Fruit fly (Drosophila melanogaster) whole organism, prepupa: ENCODE data around the gene CG42704.

Experiments
- Blimp-1 ChIP-seq: fragments of 200-800 bp; sonication (Bioruptor generic); optimal IDR thresholded peaks from 3 replicates; lab custom pipeline; 2017; ENCODE audit warnings: missing biosample characterization, missing genetic modification characterization, mild to moderate bottlenecking, moderate library complexity, missing genetic modification reagents
- CG10631 ChIP-seq: fragments of 200-800 bp; sonication (Bioruptor generic); optimal IDR thresholded peaks from 2 replicates; lab custom pipeline; 2016; ENCODE audit warnings: missing biosample characterization, missing genetic modification characterization
- CG10669 ChIP-seq: fragments of 200-800 bp; sonication (Bioruptor generic); optimal IDR thresholded peaks from 3 replicates; lab custom pipeline; 2018; ENCODE audit warnings: missing biosample characterization, mild to moderate bottlenecking, missing genetic modification characterization, moderate library complexity
- CG11294 ChIP-seq: fragments of 200-800 bp; sonication (Bioruptor generic); IDR thresholded peaks from 2 replicates; pipeline ENCODE4 v1.3.6; 2022; ENCODE audit warnings: missing biosample characterization, missing genetic modification characterization
- CG11902 ChIP-seq: fragments of 200-800 bp; sonication (Bioruptor generic); optimal IDR thresholded peaks from 3 replicates; lab custom pipeline; 2016; ENCODE audit warnings: missing biosample characterization, missing genetic modification characterization
- CG15336 ChIP-seq: fragments of 200-800 bp; sonication (Bioruptor generic); IDR thresholded peaks from 2 replicates; pipeline ENCODE4 v1.3.6; 2022; ENCODE audit warnings: missing biosample characterization, missing genetic modification characterization
- CG1621 ChIP-seq: fragments of 200-800 bp; sonication (Bioruptor generic); optimal IDR thresholded peaks from 3 replicates; lab custom pipeline; 2018; ENCODE audit warnings: missing biosample characterization, mild to moderate bottlenecking, missing genetic modification characterization
- CG16779 ChIP-seq: fragments of 200-800 bp; sonication (Bioruptor generic); optimal IDR thresholded peaks from 3 replicates; lab custom pipeline; 2017; ENCODE audit warnings: missing biosample characterization, mild to moderate bottlenecking, missing genetic modification characterization
- CG3919 ChIP-seq: fragments of 200-800 bp; sonication (Bioruptor generic); optimal IDR thresholded peaks from 3 replicates; lab custom pipeline; 2016; ENCODE audit warnings: missing biosample characterization, missing genetic modification characterization
- CG4318 ChIP-seq: fragments of 200-800 bp; sonication (Bioruptor generic); optimal IDR thresholded peaks from 3 replicates; lab custom pipeline; 2017; ENCODE audit warnings: missing biosample characterization, mild to moderate bottlenecking, missing genetic modification characterization
- CG6163 ChIP-seq: fragments of 200-800 bp; sonication (Bioruptor generic); IDR thresholded peaks from 3 replicates; pipeline ENCODE4 v1.3.6; 2022; ENCODE audit warnings: missing biosample characterization, missing genetic modification characterization
- CG6276 ChIP-seq: fragments of 200-800 bp; sonication (Bioruptor generic); optimal IDR thresholded peaks from 2 replicates; lab custom pipeline; 2017; ENCODE audit warnings: missing biosample characterization, mild to moderate bottlenecking, missing genetic modification characterization
- CG6792 ChIP-seq: fragments of 200-800 bp; sonication (Bioruptor generic); optimal IDR thresholded peaks from 3 replicates; lab custom pipeline; 2016; ENCODE audit warnings: missing biosample characterization, missing genetic modification characterization
- CG6808 ChIP-seq: fragments of 200-800 bp; sonication (Bioruptor generic); optimal IDR thresholded peaks from 3 replicates; lab custom pipeline; 2017; ENCODE audit warnings: missing biosample characterization, missing genetic modification characterization, mild to moderate bottlenecking, moderate library complexity, missing genetic modification reagents
- CG6854 ChIP-seq: fragments of 200-800 bp; sonication (Bioruptor generic); optimal IDR thresholded peaks from 2 replicates; lab custom pipeline; 2017; ENCODE audit warnings: missing biosample characterization, mild to moderate bottlenecking, missing genetic modification characterization
- CG7368 ChIP-seq: fragments of 200-800 bp; sonication (Bioruptor generic); optimal IDR thresholded peaks from 3 replicates; lab custom pipeline; 2016; ENCODE audit warnings: missing biosample characterization, missing genetic modification characterization
- CG8119 ChIP-seq: fragments of 200-800 bp; sonication (Bioruptor generic); IDR thresholded peaks from 3 replicates; pipeline ENCODE4 v1.3.6; 2022; ENCODE audit warnings: missing biosample characterization, missing genetic modification characterization
- CG8319 ChIP-seq: fragments of 200-800 bp; sonication (Bioruptor generic); optimal IDR thresholded peaks from 3 replicates; lab custom pipeline; 2016; ENCODE audit warnings: missing biosample characterization, missing genetic modification characterization
- CG8632 ChIP-seq: fragments of 200-800 bp; sonication (Bioruptor generic); optimal IDR thresholded peaks from 3 replicates; lab custom pipeline; 2016; ENCODE audit warnings: missing biosample characterization, missing genetic modification characterization
- CG9139 ChIP-seq: fragments of 200-800 bp; sonication (Bioruptor generic); optimal IDR thresholded peaks from 3 replicates; lab custom pipeline; 2017; ENCODE audit warnings: missing biosample characterization, mild to moderate bottlenecking, missing genetic modification characterization
- Eip75B ChIP-seq: fragments of 200-800 bp; sonication (Bioruptor generic); optimal IDR thresholded peaks from 3 replicates; lab custom pipeline; 2016; ENCODE audit warnings: missing biosample characterization, missing genetic modification characterization
- Eip78C ChIP-seq: fragments of 200-800 bp; sonication (Bioruptor generic); peaks from one replicate; lab custom pipeline; 2016; ENCODE audit warnings: missing biosample characterization, missing genetic modification characterization
- Eip93F ChIP-seq: fragments of 200-800 bp; sonication (Bioruptor generic); optimal IDR thresholded peaks from 2 replicates; lab custom pipeline; 2016; ENCODE audit warnings: missing biosample characterization, mild to moderate bottlenecking, missing genetic modification characterization
- Ets96B ChIP-seq: fragments of 200-800 bp; optimal IDR thresholded peaks from 2 replicates; lab custom pipeline; 2019; ENCODE audit warnings: missing biosample characterization, mild to moderate bottlenecking, missing genetic modification characterization, moderate library complexity
- Gug ChIP-seq: fragments of 200-800 bp; sonication (Bioruptor generic); IDR thresholded peaks from 2 replicates; pipeline ENCODE4 v1.3.6; 2022; ENCODE audit warnings: missing biosample characterization, missing genetic modification characterization
- Hr38 ChIP-seq: sonication (Bioruptor generic); optimal IDR thresholded peaks from 2 replicates; lab custom pipeline; 2016; ENCODE audit warnings: missing biosample characterization, missing genetic modification characterization
- Hr39 ChIP-seq: fragments of 200-800 bp; sonication (Bioruptor generic); optimal IDR thresholded peaks from 2 replicates; lab custom pipeline; 2016; ENCODE audit warnings: missing biosample characterization, missing genetic modification characterization
- Hr4 ChIP-seq: fragments of 200-800 bp; sonication (Bioruptor generic); optimal IDR thresholded peaks from 3 replicates; lab custom pipeline; 2016; ENCODE audit warnings: missing biosample characterization, missing genetic modification characterization
- Lpt ChIP-seq: fragments of 200-800 bp; sonication (Bioruptor generic); optimal IDR thresholded peaks from 3 replicates; lab custom pipeline; 2016; ENCODE audit warnings: missing biosample characterization, missing genetic modification characterization
- OdsH ChIP-seq: fragments of 200-800 bp; sonication (Bioruptor generic); optimal IDR thresholded peaks from 3 replicates; lab custom pipeline; 2016; ENCODE audit warnings: missing biosample characterization, missing genetic modification characterization
- Sox14 ChIP-seq: fragments of 200-800 bp; sonication (Bioruptor generic); optimal IDR thresholded peaks from 3 replicates; lab custom pipeline; 2016; ENCODE audit warnings: missing biosample characterization, missing genetic modification characterization
- Sox15 ChIP-seq: fragments of 200-800 bp; sonication (Bioruptor generic); optimal IDR thresholded peaks from 3 replicates; lab custom pipeline; 2016; ENCODE audit warnings: missing biosample characterization, missing genetic modification characterization
- achi ChIP-seq: fragments of 200-800 bp; sonication (Bioruptor generic); optimal IDR thresholded peaks from 3 replicates; lab custom pipeline; 2016; ENCODE audit warnings: missing biosample characterization, missing genetic modification characterization
- acj6 ChIP-seq: fragments of 200-800 bp; sonication (Bioruptor generic); optimal IDR thresholded peaks from 3 replicates; lab custom pipeline; 2016; ENCODE audit warnings: missing biosample characterization, missing genetic modification characterization
- cyc ChIP-seq: fragments of 200-800 bp; sonication (Bioruptor generic); optimal IDR thresholded peaks from 3 replicates; lab custom pipeline; 2016; ENCODE audit warnings: missing biosample characterization, missing genetic modification characterization
- eg ChIP-seq: fragments of 200-800 bp; sonication (Bioruptor generic); IDR thresholded peaks from 3 replicates; pipeline ENCODE4 v1.3.6; 2022; ENCODE audit warnings: missing biosample characterization, missing genetic modification characterization
- esn ChIP-seq: fragments of 200-800 bp; sonication (Bioruptor generic); optimal IDR thresholded peaks from 2 replicates; lab custom pipeline; 2016; ENCODE audit warnings: missing biosample characterization, mild to moderate bottlenecking, missing genetic modification characterization, moderate library complexity
- fd59A ChIP-seq: fragments of 200-800 bp; sonication (Bioruptor generic); optimal IDR thresholded peaks from 2 replicates; lab custom pipeline; 2017; ENCODE audit warnings: missing biosample characterization, mild to moderate bottlenecking, missing genetic modification characterization, missing genetic modification reagents
- fd85E ChIP-seq: fragments of 200-800 bp; sonication (Bioruptor generic); optimal IDR thresholded peaks from 3 replicates; lab custom pipeline; 2016; ENCODE audit warnings: missing biosample characterization, missing genetic modification characterization
- fkh ChIP-seq: fragments of 200-800 bp; sonication (Bioruptor generic); optimal IDR thresholded peaks from 3 replicates; lab custom pipeline; 2017; ENCODE audit warnings: missing biosample characterization, mild to moderate bottlenecking, missing genetic modification characterization, moderate library complexity
- lz ChIP-seq: fragments of 200-800 bp; sonication (Bioruptor generic); optimal IDR thresholded peaks from 3 replicates; lab custom pipeline; 2016; ENCODE audit warnings: missing biosample characterization, missing genetic modification characterization
- net ChIP-seq: fragments of 200-800 bp; sonication (Bioruptor generic); optimal IDR thresholded peaks from 3 replicates; lab custom pipeline; 2016; ENCODE audit warnings: missing biosample characterization, missing genetic modification characterization
- pdm3 ChIP-seq: fragments of 200-800 bp; sonication (Bioruptor generic); optimal IDR thresholded peaks from 3 replicates; lab custom pipeline; 2016; ENCODE audit warnings: missing biosample characterization, missing genetic modification characterization
- salr ChIP-seq, 2 experiments: fragments of 200-800 bp; sonication (Bioruptor generic); optimal IDR thresholded peaks; 3 replicates each; lab custom pipeline; 2016 to 2018; ENCODE audit warnings: missing biosample characterization in 2 of 2, missing genetic modification characterization in 2 of 2, mild to moderate bottlenecking in 1 of 2
- spab ChIP-seq: fragments of 200-800 bp; sonication (Bioruptor generic); optimal IDR thresholded peaks from 2 replicates; lab custom pipeline; 2017; ENCODE audit warnings: missing biosample characterization, mild to moderate bottlenecking, missing genetic modification characterization, missing genetic modification reagents
- ss ChIP-seq, 2 experiments: fragments of 200-800 bp; sonication (Bioruptor generic); optimal IDR thresholded peaks; 2 replicates in 1 of 2; 3 replicates in 1 of 2; lab custom pipeline; 2017 to 2018; ENCODE audit warnings: mild to moderate bottlenecking in 2 of 2, missing biosample characterization in 2 of 2, missing genetic modification characterization in 2 of 2, moderate library complexity in 1 of 2
- svp ChIP-seq: fragments of 200-800 bp; sonication (Bioruptor generic); peaks from one replicate; lab custom pipeline; 2016; ENCODE audit warnings: missing biosample characterization, missing genetic modification characterization
- topi ChIP-seq: fragments of 200-800 bp; sonication (Bioruptor generic); optimal IDR thresholded peaks from 3 replicates; lab custom pipeline; 2016; ENCODE audit warnings: missing biosample characterization, missing genetic modification characterization
- vri ChIP-seq: fragments of 200-800 bp; sonication (Bioruptor generic); optimal IDR thresholded peaks from 3 replicates; lab custom pipeline; 2016; ENCODE audit warnings: missing biosample characterization, mild to moderate bottlenecking, missing genetic modification characterization

CG42704 gene

DNA sequence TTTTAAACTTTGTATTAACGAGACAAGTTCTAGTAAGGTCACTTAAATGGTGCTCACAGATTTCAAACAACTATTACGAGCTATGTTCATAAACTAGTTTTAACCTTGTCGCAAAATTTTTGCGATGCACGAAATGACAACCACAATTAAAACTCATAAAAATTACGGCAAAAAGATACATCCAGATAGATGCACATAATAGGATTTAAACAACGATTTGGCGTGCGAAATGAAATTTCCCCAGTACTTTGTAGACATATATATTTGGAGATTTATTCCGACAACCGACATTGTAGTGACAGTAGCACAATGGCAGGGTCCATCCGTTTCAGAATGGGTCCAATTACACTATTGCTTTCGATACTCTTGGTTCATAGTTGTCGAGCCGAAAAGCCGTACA lies 34.6 kb upstream of the CG42704 start, which contains the start of gene CheA7a:
CheA7a (plus strand) TSS at position 301 of the 400 bp plus-strand sequence.
- TF ChIP-seq pdm3 (GFP tag; lab: Kevin White, UChicago) = no peak
- TF ChIP-seq ss (GFP tag; optimal IDR thresholded peaks at IDR 0.05; lab: Kevin White, UChicago) = no peak
- no peak for TF ChIP-seq CG16779 (tag; lab: Kevin White, UChicago)
- no peak for TF ChIP-seq Ets96B (tag; lab: Kevin White, UChicago)
- no peak for TF ChIP-seq esn
- TF ChIP-seq CG4318 = no peak
- TF ChIP-seq Hr39 (GFP tag; lab: Kevin White, UChicago) = no peak
- no peak for TF ChIP-seq fd59A (GFP tag; lab: Kevin White, UChicago)
- TF ChIP-seq achi = no peak
- no peak for TF ChIP-seq Eip93F (GFP tag; lab: Kevin White, UChicago)

- TF ChIP-seq ss (GFP tag; optimal IDR thresholded peaks at IDR 0.05; lab: Kevin White, UChicago) (peak in 1 of 2 experiments; percentile 42), CG6163 (GFP tag; lab: Robert Waterston, UW) (0 out of 3 replicates have a peak, but pooled peaks have one; percentile 11), Sox15 (GFP tag; lab: Kevin White, UChicago) (no peak), eg (GFP tag; lab: Robert Waterston, UW) (peak; percentile 35; the same call in 1 of the 3 replicates), achi (no peak), CG6808 (GFP tag; lab: Kevin White, UChicago) (peak; percentile 33), CG6276 (GFP tag; lab: Kevin White, UChicago) (no peak), Hr4 (GFP tag; lab: Kevin White, UChicago) (no peak), Gug (GFP tag; lab: Robert Waterston, UW) (no peak), CG9139 (no peak), Ets96B (tag; lab: Kevin White, UChicago) (peak; percentile 13), Sox14 (peak; percentile 10), svp (peak; percentile 60), vri (GFP tag; lab: Kevin White, UChicago) (no peak), CG8319 (GFP tag; lab: Kevin White, UChicago) (no peak), Hr38 (GFP tag; lab: Kevin White, UChicago) (no peak), CG6854 (GFP tag; lab: Kevin White, UChicago) (no peak), Hr39 (GFP tag; lab: Kevin White, UChicago) (peak; percentile 22), CG16779 (tag; lab: Kevin White, UChicago) (no peak), salr (GFP tag; optimal IDR thresholded peaks at IDR 0.05; lab: Kevin White, UChicago) (peak in 1 of 2 experiments; percentile 5), fd85E (GFP tag; lab: Kevin White, UChicago) (no peak), net (no peak), Lpt (GFP tag; lab: Kevin White, UChicago) (no peak), CG1621 (no peak), CG10669 (GFP tag; lab: Kevin White, UChicago) (peak; percentile 23), topi (GFP tag; lab: Kevin White, UChicago) (peak; percentile 21), Eip75B (peak; percentile 21), CG3919 (GFP tag; lab: Kevin White, UChicago) (peak; percentile 36), CG6792 (GFP tag; lab: Kevin White, UChicago) (peak; percentile 37), cyc (peak; percentile 36), CG10631 (GFP tag; lab: Kevin White, UChicago) (peak; percentile 2), OdsH (GFP tag; lab: Kevin White, UChicago) (peak; percentile 32), spab (GFP tag; lab: Kevin White, UChicago) (no peak), lz (GFP tag; lab: Kevin White, UChicago) (peak; percentile 25), CG15336 (GFP tag; lab: Robert Waterston, UW) (peak; percentile 23; the same call in 1 of the 2 replicates), CG11294 (GFP tag; lab: Robert Waterston, UW) (no peak), pdm3 (GFP tag; lab: Kevin White, UChicago) (peak; percentile 16), Blimp-1 (GFP tag; lab: Kevin White, UChicago) (no peak), Eip93F (GFP tag; lab: Kevin White, UChicago) (no peak), fkh (GFP tag; lab: Kevin White, UChicago) (no peak), CG8119 (GFP tag; lab: Robert Waterston, UW) (no peak), fd59A (GFP tag; lab: Kevin White, UChicago) (peak; percentile 17), CG7368 (no peak), CG8632 (GFP tag; lab: Kevin White, UChicago) (no peak), Eip78C (GFP tag; lab: Kevin White, UChicago) (peak; percentile 74), CG11902 (GFP tag; lab: Kevin White, UChicago) (peak; percentile 5), acj6 (GFP tag; lab: Kevin White, UChicago) (no peak)
Measured at dm6 chrX:7379569-7379968, 32.9 kb upstream of the CG42704 start.
